Worm (Caenorhabditis elegans): Measurements from ENCODE around the gene mdt-8.
"Not testable (repeated sequence)": the region's sequence is repeated elsewhere in the genome, so short reads cannot be mapped to it uniquely, and the experiment has no call there.

Gene mdt-8

DNA sequence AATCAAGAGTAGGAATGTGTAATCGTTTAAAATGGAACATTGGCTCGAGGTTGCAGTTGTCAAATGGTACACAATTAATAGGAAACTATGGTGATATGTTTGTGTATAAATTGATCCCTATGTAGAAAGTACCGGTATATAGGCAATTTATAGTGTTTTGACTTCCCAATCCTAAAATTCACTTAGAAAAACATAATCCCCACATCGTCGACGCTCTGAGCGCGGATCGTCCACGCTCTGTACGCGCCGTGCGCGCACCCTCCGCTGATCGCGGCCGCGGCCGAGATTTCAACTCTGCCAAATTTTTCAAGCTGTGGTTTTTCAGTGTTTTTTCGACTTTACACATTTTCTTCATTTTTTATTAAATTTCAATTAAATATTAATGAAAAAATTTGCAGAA, 22.7 kb upstream of the mdt-8 start, which contains the start of gene F54D5.17:
TSS of gene F54D5.17 (plus strand) at position 301 of the 400 bp plus-strand sequence.
- no peak for TF ChIP-seq elt-2 (tag; optimal IDR thresholded peaks at IDR 0.05)
- TF ChIP-seq zip-5 (tag; optimal IDR thresholded peaks at IDR 0.05), result no peak
- TF ChIP-seq hlh-15 (tag; optimal IDR thresholded peaks at IDR 0.05), result no peak
- no peak for TF ChIP-seq C08G9.2 (tag; optimal IDR thresholded peaks at IDR 0.05)
- TF ChIP-seq ref-2 (tag; optimal IDR thresholded peaks at IDR 0.05), result no peak
- TF ChIP-seq ceh-14 (tag; optimal IDR thresholded peaks at IDR 0.05), result no peak
- TF ChIP-seq ama-1 (optimal IDR thresholded peaks at IDR 0.05), result no peak
- no peak for TF ChIP-seq ceh-19 (GFP tag; optimal IDR thresholded peaks at IDR 0.05)
- no peak for TF ChIP-seq lim-6 (tag; optimal IDR thresholded peaks at IDR 0.05)
- no peak for TF ChIP-seq F13H6.1 (tag; optimal IDR thresholded peaks at IDR 0.05)

DNA sequence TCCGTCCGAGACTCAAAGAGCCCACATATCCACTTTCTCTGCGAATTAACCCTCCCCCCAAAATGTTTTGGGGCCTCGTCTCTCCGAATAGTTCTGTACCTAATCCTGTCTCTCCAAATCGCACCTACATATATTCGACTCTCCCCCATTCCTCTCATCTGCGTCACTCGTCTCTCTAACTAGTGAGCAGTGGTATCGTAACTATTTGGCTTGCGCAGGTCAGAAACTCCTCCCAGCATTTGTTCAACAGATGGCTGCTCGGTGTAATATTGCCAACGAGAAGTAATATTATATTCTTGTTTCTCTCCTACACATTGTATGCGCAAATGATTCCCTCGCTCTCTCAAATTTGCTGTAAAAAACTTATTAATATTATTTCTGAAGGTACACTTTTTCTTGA, 22.0 kb upstream of the mdt-8 start, which contains the start of gene F54D5.24:
TSS of gene F54D5.24 (plus strand) at position 316 of the 400 bp plus-strand sequence.
- TF ChIP-seq ceh-34 (tag; optimal IDR thresholded peaks at IDR 0.05) (peak; percentile 64), ttx-3 (tag; optimal IDR thresholded peaks at IDR 0.05) (no peak), hlh-13 (GFP tag; optimal IDR thresholded peaks at IDR 0.05) (no peak), C08G9.2 (tag; optimal IDR thresholded peaks at IDR 0.05) (no peak), tbx-2 (tag; optimal IDR thresholded peaks at IDR 0.05) (peak; percentile 5), hlh-8 (tag; optimal IDR thresholded peaks at IDR 0.05) (peak; percentile 38)

DNA sequence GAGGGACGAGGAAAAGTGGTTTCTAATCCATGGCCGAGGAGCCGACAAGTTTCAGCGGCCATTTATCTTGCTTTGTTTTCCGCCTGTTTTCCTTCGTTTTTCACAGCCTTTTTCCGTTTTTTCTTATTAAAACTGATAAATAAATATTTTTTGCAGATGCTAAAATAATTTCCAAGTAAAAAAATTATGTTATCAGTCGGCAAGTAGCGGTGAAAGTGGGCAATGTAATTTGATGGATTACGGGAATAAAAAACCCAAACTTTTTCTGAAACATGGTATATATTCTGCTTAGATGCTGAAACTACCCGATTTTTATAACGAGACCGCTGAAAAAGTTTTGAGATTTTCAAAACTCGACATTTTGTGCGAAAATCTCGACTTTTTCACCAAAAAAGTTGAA, 18.4 kb upstream of the mdt-8 start, which contains the start of gene dhgd-1:
TSS of gene dhgd-1 (minus strand) at position 101 of the 400 bp plus-strand sequence.
- not testable (repeated sequence) for TF ChIP-seq tbx-2, pha-4, pat-9 (tag; optimal IDR thresholded peaks at IDR 0.05)

DNA sequence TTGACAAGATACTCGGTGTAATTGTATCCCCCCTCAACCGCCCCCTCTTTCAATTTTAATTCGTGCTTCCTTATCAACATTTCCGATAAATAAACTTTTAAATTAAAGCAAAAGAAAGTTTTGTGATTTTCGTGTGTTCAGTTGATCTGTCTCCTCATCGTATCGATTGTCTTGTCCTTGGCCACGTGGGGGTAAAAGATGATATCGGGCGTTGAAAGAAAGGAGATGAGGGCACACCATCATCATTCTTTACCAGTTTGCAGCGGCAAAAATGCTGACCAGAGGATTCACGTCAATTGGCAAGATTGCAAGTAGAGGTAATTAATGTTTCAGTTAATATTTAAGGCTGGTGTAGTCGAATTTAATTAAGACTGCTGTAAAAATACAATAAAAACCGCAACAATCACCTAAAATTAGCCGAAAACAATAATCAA, 13.7 kb upstream of the mdt-8 start, which contains the start of gene F54D5.7:
TSS of gene F54D5.7 (plus strand) at position 264 of the 434 bp plus-strand sequence.
- TF ChIP-seq C38D4.7 (GFP tag; optimal IDR thresholded peaks at IDR 0.05), result no peak
- TF ChIP-seq ama-1 (optimal IDR thresholded peaks at IDR 0.05), result peak; percentile 79
- peak; percentile 28 for TF ChIP-seq rnt-1 (tag; optimal IDR thresholded peaks at IDR 0.05)
- no peak for TF ChIP-seq ceh-45 (GFP tag; IDR thresholded peaks at IDR 0.05)
- TF ChIP-seq ref-2 (tag; optimal IDR thresholded peaks at IDR 0.05), result no peak
- TF ChIP-seq ceh-30 (tag; optimal IDR thresholded peaks at IDR 0.05), result peak; percentile 17
- TF ChIP-seq ceh-6 (GFP tag; optimal IDR thresholded peaks at IDR 0.05), result peak; percentile 29
- peak; percentile 30 for TF ChIP-seq elt-2 (tag; optimal IDR thresholded peaks at IDR 0.05)
- no peak for TF ChIP-seq dmd-4 (tag; optimal IDR thresholded peaks at IDR 0.05; ENCODE audit: borderline replicate concordance)
- TF ChIP-seq nfya-1 (tag; optimal IDR thresholded peaks at IDR 0.05), result no peak

DNA sequence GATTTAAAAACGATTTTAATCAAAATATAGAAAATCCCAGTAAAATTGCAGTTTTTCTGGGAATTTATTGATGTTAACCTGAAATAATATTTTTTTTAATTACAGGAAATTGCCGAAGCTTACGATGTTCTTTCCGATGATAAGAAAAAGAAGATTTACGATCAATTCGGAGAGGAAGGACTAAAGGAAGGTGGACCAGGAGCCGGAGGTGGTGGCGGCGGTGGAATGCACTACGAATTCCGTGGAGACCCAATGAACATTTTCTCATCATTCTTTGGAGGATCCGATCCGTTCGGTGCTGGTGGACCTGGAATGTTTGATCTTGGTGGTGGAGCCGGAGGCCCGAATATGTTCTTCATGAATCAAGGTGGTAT, 12.3 kb upstream of the mdt-8 start:
- TF ChIP-seq tbx-2 (tag; optimal IDR thresholded peaks at IDR 0.05) (no peak), ceh-24 (tag; optimal IDR thresholded peaks at IDR 0.05) (no peak), dmd-4 (tag; optimal IDR thresholded peaks at IDR 0.05; ENCODE audit: borderline replicate concordance) (no peak), che-1 (tag; optimal IDR thresholded peaks at IDR 0.05) (no peak), ama-1 (optimal IDR thresholded peaks at IDR 0.05) (no peak), nfya-1 (tag; optimal IDR thresholded peaks at IDR 0.05) (no peak), sox-4 (tag; optimal IDR thresholded peaks at IDR 0.05) (no peak), rnt-1 (tag; optimal IDR thresholded peaks at IDR 0.05) (no peak), gmeb-2 (tag; optimal IDR thresholded peaks at IDR 0.05) (no peak), K02D7.2 (tag; optimal IDR thresholded peaks at IDR 0.05) (no peak)

DNA sequence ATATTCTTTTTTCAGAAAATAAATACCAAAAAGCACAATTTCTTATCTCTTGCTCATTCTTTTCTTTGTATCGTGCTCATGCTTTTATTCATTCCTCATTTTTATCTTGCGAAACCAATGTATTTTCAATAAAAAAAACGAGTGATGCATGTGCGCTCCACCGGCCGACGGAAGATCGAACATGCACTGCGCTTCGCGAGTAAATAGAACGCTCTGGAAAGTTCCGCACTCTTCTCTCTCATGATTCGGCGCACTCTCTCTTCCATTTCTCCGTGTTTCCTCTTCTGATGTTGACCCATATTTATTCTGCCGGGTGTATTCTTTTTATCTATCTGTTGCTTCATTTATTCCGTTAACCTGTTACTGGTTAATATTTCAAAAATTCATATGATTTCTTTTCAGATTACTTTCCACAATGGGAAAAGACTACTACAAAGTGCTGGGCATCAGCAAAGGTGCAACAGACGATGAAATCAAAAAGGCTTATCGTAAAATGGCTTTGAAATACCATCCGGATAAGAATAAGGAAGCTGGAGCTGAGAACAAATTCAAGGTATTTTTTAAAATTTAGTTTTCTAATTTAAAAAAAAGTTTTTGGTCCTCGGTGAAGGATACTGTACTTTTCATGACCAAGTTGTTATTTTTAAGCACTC, 11.8 kb upstream of the mdt-8 start, which contains the start of gene dnj-13:
TSS of gene dnj-13 (plus strand) at position 403 of the 653 bp plus-strand sequence.
- TF ChIP-seq nhr-232 (tag; optimal IDR thresholded peaks at IDR 0.05) (no peak), ceh-19 (GFP tag; optimal IDR thresholded peaks at IDR 0.05) (peak; percentile 30), mec-3 (tag; optimal IDR thresholded peaks at IDR 0.05; ENCODE audit: borderline replicate concordance) (no peak), K02D7.2 (tag; optimal IDR thresholded peaks at IDR 0.05) (no peak), gmeb-2 (tag; optimal IDR thresholded peaks at IDR 0.05) (peak; percentile 51), ama-1 (optimal IDR thresholded peaks at IDR 0.05) (peak; percentile 27), sdc-2 (tag; optimal IDR thresholded peaks at IDR 0.05) (peak; percentile 55), hlh-6 (tag; optimal IDR thresholded peaks at IDR 0.05) (no peak), tbx-7 (tag; optimal IDR thresholded peaks at IDR 0.05) (peak; percentile 15), lim-6 (tag; optimal IDR thresholded peaks at IDR 0.05) (no peak), fkh-10 (GFP tag; optimal IDR thresholded peaks at IDR 0.05) (no peak), fax-1 (tag; optimal IDR thresholded peaks at IDR 0.05) (no peak), ceh-30 (tag; optimal IDR thresholded peaks at IDR 0.05) (peak; percentile 59), che-1 (tag; optimal IDR thresholded peaks at IDR 0.05) (no peak), ets-4 (tag; optimal IDR thresholded peaks at IDR 0.05) (peak; percentile 33), unc-42 (tag; optimal IDR thresholded peaks at IDR 0.05) (peak; percentile 77), unc-86 (tag; optimal IDR thresholded peaks at IDR 0.05) (peak; percentile 14), nfya-1 (tag; optimal IDR thresholded peaks at IDR 0.05) (peak; percentile 90), rnt-1 (tag; optimal IDR thresholded peaks at IDR 0.05) (peak; percentile 77), ceh-34 (tag; optimal IDR thresholded peaks at IDR 0.05) (peak; percentile 86), tbx-2 (tag; optimal IDR thresholded peaks at IDR 0.05) (peak; percentile 79)

Measured in whole organism, late embryonic.